Fruit fly (Drosophila melanogaster) whole organism, wandering third instar larva: ENCODE data around the gene CG5781.
A peak's percentile ranks its signal among the peaks of the same experiment; 100 is the strongest.

Experiments
- Abd-B ChIP-seq: fragments of >200 bp; optimal IDR thresholded peaks from 2 replicates; lab custom pipeline; 2017; ENCODE audit warnings: missing biosample characterization, missing genetic modification characterization
- CG9705 ChIP-seq: fragments of 200-800 bp; sonication (Bioruptor generic); optimal IDR thresholded peaks from 2 replicates; lab custom pipeline; 2018; ENCODE audit warnings: missing biosample characterization, mild to moderate bottlenecking, missing genetic modification characterization
- CrebA ChIP-seq: fragments of 200-800 bp; sonication (Bioruptor generic); optimal IDR thresholded peaks from 2 replicates; lab custom pipeline; 2016; ENCODE audit warnings: missing biosample characterization, mild to moderate bottlenecking, missing genetic modification characterization, borderline replicate concordance
- Dif ChIP-seq: fragments of 200-275, 200-300 bp; sonication (Bioruptor generic); optimal IDR thresholded peaks from 2 replicates; lab custom pipeline; 2018; ENCODE audit warnings: missing biosample characterization, missing genetic modification characterization; ENCODE audit not compliant: partially characterized antibody
- GATAd ChIP-seq: sonication (Bioruptor generic); optimal IDR thresholded peaks from 2 replicates; lab custom pipeline; 2016; ENCODE audit warnings: missing biosample characterization, missing genetic modification characterization
- HLH106 ChIP-seq: fragments of 200-800 bp; optimal IDR thresholded peaks from 3 replicates; lab custom pipeline; 2019; ENCODE audit warnings: missing biosample characterization, mild to moderate bottlenecking, missing genetic modification characterization, moderate library complexity
- Hnf4 ChIP-seq: fragments of 200-800 bp; sonication (Bioruptor generic); optimal IDR thresholded peaks from 2 replicates; lab custom pipeline; 2016; ENCODE audit warnings: missing biosample characterization, mild to moderate bottlenecking, missing genetic modification characterization
- Hr83 ChIP-seq: fragments of 200-300 bp; sonication (Bioruptor generic); optimal IDR thresholded peaks from 2 replicates; lab custom pipeline; 2016; ENCODE audit warnings: missing biosample characterization, mild to moderate bottlenecking, missing genetic modification characterization, moderate library complexity; ENCODE audit not compliant: poor library complexity, severe bottlenecking
- Jra ChIP-seq: sonication (Bioruptor generic); optimal IDR thresholded peaks from 2 replicates; lab custom pipeline; 2016; ENCODE audit warnings: missing biosample characterization, missing genetic modification characterization
- Mio ChIP-seq: sonication (Bioruptor generic); optimal IDR thresholded peaks from 2 replicates; lab custom pipeline; 2016; ENCODE audit warnings: missing biosample characterization, missing genetic modification characterization
- N ChIP-seq: fragments of >200 bp; optimal IDR thresholded peaks from 2 replicates; lab custom pipeline; 2018; ENCODE audit warnings: missing biosample characterization, missing external identifiers, missing genetic modification characterization
- OdsH ChIP-seq: fragments of 200-800 bp; sonication (Bioruptor generic); optimal IDR thresholded peaks from 2 replicates; lab custom pipeline; 2016; ENCODE audit warnings: missing biosample characterization, mild to moderate bottlenecking, missing genetic modification characterization
- Rel ChIP-seq, 2 experiments: fragments of 200-800 bp; sonication (Bioruptor generic) in 1 of 2; optimal IDR thresholded peaks; 2 replicates in 1 of 2; 3 replicates in 1 of 2; lab custom pipeline; 2016 to 2019; ENCODE audit warnings: mild to moderate bottlenecking in 2 of 2, missing biosample characterization in 2 of 2, missing genetic modification characterization in 2 of 2, moderate library complexity in 1 of 2
- Vsx2 ChIP-seq: fragments of 200-300, 225-300 bp; sonication (Bioruptor generic); optimal IDR thresholded peaks from 2 replicates; lab custom pipeline; 2018; ENCODE audit warnings: missing biosample characterization, missing genetic modification characterization; ENCODE audit not compliant: partially characterized antibody
- dl ChIP-seq, 2 experiments: fragments of 175-275, 200-275 bp in 1 of 2; fragments of 200-275 bp in 1 of 2; sonication (Bioruptor generic); optimal IDR thresholded peaks; lab custom pipeline; 2018; ENCODE audit warnings: mild to moderate bottlenecking in 2 of 2, missing biosample characterization in 2 of 2, missing genetic modification characterization in 2 of 2, moderate library complexity in 2 of 2; ENCODE audit not compliant: partially characterized antibody in 2 of 2, insufficient read depth in 1 of 2
- dmrt93B ChIP-seq: fragments of 200-800 bp; sonication (Bioruptor generic); optimal IDR thresholded peaks from 2 replicates; lab custom pipeline; 2018; ENCODE audit warnings: missing biosample characterization, mild to moderate bottlenecking, missing genetic modification characterization
- ey ChIP-seq: fragments of 200-800 bp; sonication (Bioruptor generic); optimal IDR thresholded peaks from 2 replicates; lab custom pipeline; 2016; ENCODE audit warnings: missing biosample characterization, missing genetic modification characterization
- fru ChIP-seq: fragments of 200-800 bp; sonication (Bioruptor generic); optimal IDR thresholded peaks from 3 replicates; lab custom pipeline; 2016; ENCODE audit warnings: missing biosample characterization, mild to moderate bottlenecking, missing genetic modification characterization
- h ChIP-seq: fragments of 200-800 bp; sonication (Bioruptor generic); optimal IDR thresholded peaks from 3 replicates; lab custom pipeline; 2016; ENCODE audit warnings: missing biosample characterization, mild to moderate bottlenecking, missing genetic modification characterization
- jim ChIP-seq: fragments of 175-275, 200-325 bp; sonication (Bioruptor generic); optimal IDR thresholded peaks from 2 replicates; lab custom pipeline; 2016; ENCODE audit warnings: missing biosample characterization, mild to moderate bottlenecking, missing genetic modification characterization
- lola ChIP-seq: fragments of >200 bp; optimal IDR thresholded peaks from 2 replicates; lab custom pipeline; 2017; ENCODE audit warnings: missing biosample characterization, missing genetic modification characterization
- sv ChIP-seq: fragments of 200-800 bp; sonication (Bioruptor generic); optimal IDR thresholded peaks from 3 replicates; lab custom pipeline; 2016; ENCODE audit warnings: missing biosample characterization, missing genetic modification characterization
- tai ChIP-seq: sonication (Bioruptor generic); optimal IDR thresholded peaks from 2 replicates; lab custom pipeline; 2016; ENCODE audit warnings: missing biosample characterization, missing genetic modification characterization
- usp ChIP-seq: fragments of >200 bp; optimal IDR thresholded peaks from 2 replicates; lab custom pipeline; 2017; ENCODE audit warnings: missing biosample characterization, missing genetic modification characterization
- woc ChIP-seq: sonication (Bioruptor generic); optimal IDR thresholded peaks from 2 replicates; lab custom pipeline; 2016; ENCODE audit warnings: missing biosample characterization, mild to moderate bottlenecking, missing genetic modification characterization

CG5781 gene

DNA sequence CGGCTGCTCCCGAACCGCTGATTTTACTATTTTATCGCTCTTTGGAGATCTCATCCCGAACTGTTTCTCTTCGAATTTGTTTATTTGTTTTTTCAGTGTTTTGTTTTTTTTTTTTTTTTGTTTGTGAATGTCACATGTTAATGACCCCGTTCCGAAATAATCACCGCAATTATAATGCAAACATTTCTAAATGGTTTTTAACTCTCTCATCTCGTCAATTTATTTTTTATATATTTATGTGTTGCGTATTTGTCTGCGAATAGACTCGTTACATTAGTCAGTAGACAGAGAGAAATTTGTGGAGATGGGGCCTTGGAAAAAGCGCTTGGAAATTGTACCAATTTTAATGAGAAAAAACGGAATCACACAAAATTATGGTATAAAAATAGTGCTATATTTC, 27.5 kb downstream of the CG5781 start, which contains the start of gene Nepl7:
Gene Nepl7, minus strand, starts transcription at position 101 of the 400 bp plus-strand sequence.
- no peak for TF ChIP-seq Hr83 (GFP tag; lab: Kevin White, UChicago)
- no peak for TF ChIP-seq GATAd
- no peak for TF ChIP-seq N (GFP tag; lab: Kevin White, UChicago)
- TF ChIP-seq Abd-B (GFP tag; lab: Kevin White, UChicago) = no peak
- TF ChIP-seq, all 38 proteins: peak for 0

DNA sequence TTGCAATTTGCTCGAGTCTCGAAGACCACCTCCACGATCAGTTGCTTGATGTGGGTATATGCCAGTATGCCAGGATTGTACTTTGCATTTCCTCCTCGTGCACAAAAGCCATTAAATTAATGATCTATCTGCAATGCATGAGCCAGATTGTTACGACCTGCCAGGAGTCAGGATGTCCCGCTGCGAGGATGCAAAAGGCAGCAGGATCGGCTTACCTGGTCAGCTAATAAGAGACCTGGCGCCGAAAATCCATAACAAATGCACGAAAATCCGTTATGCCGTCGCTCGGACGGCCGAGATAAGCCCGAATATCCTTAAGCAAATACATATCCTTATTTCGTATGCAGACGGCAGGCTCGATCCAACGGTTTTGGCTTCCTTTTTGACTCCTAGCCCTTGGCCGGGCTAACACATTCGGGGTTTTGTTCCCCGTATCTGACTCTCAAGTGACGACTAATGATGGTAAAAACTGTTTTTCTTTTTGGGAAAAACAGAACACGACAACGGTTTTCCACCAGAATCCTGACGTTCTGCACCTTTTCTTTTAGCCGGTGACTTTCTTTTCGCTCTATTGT, 31.0 kb downstream of the CG5781 start:
- TF ChIP-seq usp (GFP tag; lab: Kevin White, UChicago) (no peak), lola (no peak), CG9705 (no peak), HLH106 (tag; lab: Kevin White, UChicago) (no peak), Vsx2 (GFP tag; lab: Kevin White, UChicago) (no peak), jim (GFP tag; lab: Kevin White, UChicago) (no peak), Hnf4 (no peak), N (GFP tag; lab: Kevin White, UChicago) (no peak), CrebA (no peak), dmrt93B (no peak), sv (GFP tag; lab: Kevin White, UChicago) (no peak)

DNA sequence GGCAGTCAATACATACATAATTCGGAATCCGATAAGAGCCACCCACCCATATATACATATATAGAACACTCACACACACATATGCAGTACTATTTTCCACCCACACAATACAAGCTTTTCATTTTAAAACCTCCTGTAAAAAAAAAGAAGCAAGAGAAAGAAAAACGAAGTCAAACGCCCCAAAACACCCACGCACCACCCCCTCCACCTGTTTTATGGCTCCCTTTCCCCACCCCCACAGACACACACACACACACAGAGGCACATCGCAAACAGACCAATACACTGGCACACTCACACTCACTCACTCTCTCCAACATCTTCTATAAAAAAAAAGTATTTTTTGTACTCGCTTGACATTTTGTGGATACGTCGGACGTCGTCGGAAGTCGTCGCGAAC, 39.8 kb downstream of the CG5781 start:
- TF ChIP-seq usp (GFP tag; lab: Kevin White, UChicago) = no peak
- no peak for TF ChIP-seq jim (GFP tag; lab: Kevin White, UChicago)
- no peak for TF ChIP-seq Jra (GFP tag; lab: Kevin White, UChicago)
- TF ChIP-seq h (GFP tag; lab: Kevin White, UChicago) = no peak

DNA sequence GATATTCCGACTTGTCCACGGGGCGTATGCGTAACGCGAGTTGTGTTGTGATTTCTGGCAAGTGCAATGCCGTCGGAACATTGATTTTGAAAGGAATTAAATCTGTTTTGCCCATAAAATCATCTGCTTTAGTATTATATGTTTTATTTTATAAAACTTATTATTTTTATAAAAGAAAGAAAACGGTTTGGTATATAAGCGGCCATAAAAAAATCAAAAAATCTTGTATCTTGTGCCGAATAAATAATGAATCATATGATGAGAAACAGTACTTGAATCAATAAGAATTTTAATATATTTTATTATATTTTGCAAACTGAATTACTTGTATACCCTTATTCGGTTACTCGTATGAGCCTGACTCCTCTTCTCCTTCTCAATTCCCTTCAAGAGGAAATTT, 40.3 kb downstream of the CG5781 start, which contains the start of gene pdm2:
Gene pdm2, plus strand, starts transcription at position 301 of the 400 bp plus-strand sequence.
- TF ChIP-seq OdsH (GFP tag; lab: Kevin White, UChicago) (no peak), Dif (GFP tag; lab: Kevin White, UChicago) (no peak), usp (GFP tag; lab: Kevin White, UChicago) (no peak), woc (GFP tag; lab: Kevin White, UChicago) (no peak), GATAd (no peak), fru (GFP tag; lab: Kevin White, UChicago) (no peak), ey (GFP tag; lab: Kevin White, UChicago) (no peak)

DNA sequence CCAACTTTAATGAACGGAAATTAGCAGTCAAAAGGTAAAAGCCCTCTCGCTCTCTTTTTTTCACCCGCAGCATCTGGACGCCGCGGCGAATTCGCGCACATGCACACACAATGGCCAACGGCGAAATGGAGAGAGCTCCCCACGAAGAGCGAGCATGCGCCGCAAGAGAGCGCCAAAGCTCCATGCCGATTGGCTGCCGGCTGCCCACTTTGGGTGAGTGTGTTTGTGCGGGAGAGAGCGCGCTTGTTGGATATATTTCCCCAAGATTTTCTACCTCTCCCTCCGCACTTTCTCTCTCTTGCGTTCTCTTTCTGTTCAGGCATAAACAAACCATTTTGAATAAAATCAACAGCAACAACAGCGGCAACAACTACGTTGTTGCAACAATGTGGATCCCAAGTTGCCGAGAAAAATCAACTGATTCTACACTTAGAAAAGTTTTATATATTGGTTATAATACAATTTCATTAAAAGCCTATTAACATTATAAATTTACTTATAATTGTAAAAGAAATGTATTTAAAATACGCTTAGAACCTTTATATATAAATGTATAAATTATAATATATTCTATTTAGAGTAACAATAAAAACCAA, 41.3 kb downstream of the CG5781 start:
- TF ChIP-seq dl (GFP tag; optimal IDR thresholded peaks at IDR 0.05; lab: Kevin White, UChicago; ENCODE audit: insufficient read depth in 1 of 2, partially characterized antibody in 2 of 2) = peak; percentile 72 to 81
- no peak for TF ChIP-seq HLH106 (tag; lab: Kevin White, UChicago)
- TF ChIP-seq Dif (GFP tag; lab: Kevin White, UChicago) = peak; percentile 79

DNA sequence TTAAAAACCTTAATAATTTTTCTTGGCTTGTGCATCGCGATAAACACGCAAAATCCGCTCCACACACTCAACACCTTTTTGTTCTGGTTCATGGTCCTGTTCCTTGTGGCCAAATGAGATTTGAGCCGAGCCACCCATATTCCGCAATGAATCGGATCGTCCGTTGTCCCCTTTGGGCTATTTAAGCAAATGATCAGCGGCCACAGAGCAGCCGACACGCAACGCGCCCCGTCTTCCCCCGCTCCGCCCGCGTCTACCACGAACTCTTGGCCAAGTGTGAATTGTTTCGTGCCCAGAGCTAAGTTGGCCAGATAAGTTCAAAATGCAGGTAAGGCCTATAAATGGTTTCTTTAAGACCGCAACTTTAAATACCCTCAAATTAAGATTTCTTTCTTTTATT, 46.1 kb downstream of the CG5781 start:
- TF ChIP-seq CrebA = no peak
- no peak for TF ChIP-seq dl (GFP tag; optimal IDR thresholded peaks at IDR 0.05; lab: Kevin White, UChicago; ENCODE audit: insufficient read depth in 1 of 2, partially characterized antibody in 2 of 2)
- no peak for TF ChIP-seq Mio (GFP tag; lab: Kevin White, UChicago)
- TF ChIP-seq OdsH (GFP tag; lab: Kevin White, UChicago) = no peak
- no peak for TF ChIP-seq GATAd
- TF ChIP-seq fru (GFP tag; lab: Kevin White, UChicago) = no peak
- no peak for TF ChIP-seq jim (GFP tag; lab: Kevin White, UChicago)
- no peak for TF ChIP-seq tai (GFP tag; lab: Kevin White, UChicago)
- no peak for TF ChIP-seq dmrt93B
- no peak for TF ChIP-seq Rel (GFP tag; optimal IDR thresholded peaks at IDR 0.05; lab: Kevin White, UChicago)
- TF ChIP-seq Rel (tag; optimal IDR thresholded peaks at IDR 0.05; lab: Kevin White, UChicago) = no peak
- TF ChIP-seq N (GFP tag; lab: Kevin White, UChicago) = no peak
